Worm (Caenorhabditis elegans) whole organism, L2 larva: Measurements from ENCODE around the gene str-108.

Experiments used
- C34F6.9 ChIP-seq: fragments of 150-350 bp; optimal IDR thresholded peaks from 2 replicates; lab custom pipeline; 2014; ENCODE audit warnings: missing biosample characterization, missing genetic modification characterization
- R02D3.7 ChIP-seq: fragments of 150-350 bp; optimal IDR thresholded peaks from 2 replicates; lab custom pipeline; 2014; ENCODE audit warnings: missing biosample characterization, missing genetic modification characterization
- alr-1 ChIP-seq: fragments of 150-350 bp; optimal IDR thresholded peaks from 2 replicates; lab custom pipeline; 2014; ENCODE audit warnings: missing biosample characterization, missing genetic modification characterization
- aly-2 ChIP-seq: fragments of 150-350 bp; optimal IDR thresholded peaks from 2 replicates; lab custom pipeline; 2014; ENCODE audit warnings: missing biosample characterization, missing genetic modification characterization
- ceh-82 ChIP-seq: fragments of 150-350 bp; optimal IDR thresholded peaks from 2 replicates; lab custom pipeline; 2014; ENCODE audit warnings: missing biosample characterization, missing genetic modification characterization
- crh-2 ChIP-seq: sonication (generic microtip); optimal IDR thresholded peaks from 2 replicates; lab custom pipeline; 2017; ENCODE audit warnings: missing biosample characterization, missing genetic modification characterization
- dmd-4 ChIP-seq: sonication (generic microtip); optimal IDR thresholded peaks from 2 replicates; lab custom pipeline; 2017; ENCODE audit warnings: missing biosample characterization, missing genetic modification characterization
- elt-1 ChIP-seq: fragments of 150-350 bp; optimal IDR thresholded peaks from 2 replicates; lab custom pipeline; 2014; ENCODE audit warnings: missing biosample characterization, missing genetic modification characterization
- fos-1 ChIP-seq: fragments of 150-350 bp; optimal IDR thresholded peaks from 2 replicates; lab custom pipeline; 2014; ENCODE audit warnings: missing biosample characterization, missing genetic modification characterization
- lin-11 ChIP-seq: fragments of 150-350 bp; sonication (generic microtip); optimal IDR thresholded peaks from 2 replicates; lab custom pipeline; 2014; ENCODE audit warnings: missing biosample characterization, missing genetic modification characterization, inconsistent platforms, mixed read lengths
- lin-13 ChIP-seq: fragments of 150-350 bp; optimal IDR thresholded peaks from 2 replicates; lab custom pipeline; 2014; ENCODE audit warnings: missing biosample characterization, missing genetic modification reagents, missing genetic modification characterization
- lin-39 ChIP-seq: fragments of 150-350 bp; optimal IDR thresholded peaks from 2 replicates; lab custom pipeline; 2014; ENCODE audit warnings: missing biosample characterization, missing genetic modification reagents, missing genetic modification characterization
- lsy-2 ChIP-seq, 2 experiments: fragments of 150-350 bp in 1 of 2; sonication (generic microtip) in 1 of 2; optimal IDR thresholded peaks; 2 replicates each; lab custom pipeline; 2014 to 2017; ENCODE audit warnings: missing biosample characterization in 2 of 2, missing genetic modification characterization in 2 of 2
- mab-5 ChIP-seq: fragments of 150-350 bp; optimal IDR thresholded peaks from 2 replicates; lab custom pipeline; 2014; ENCODE audit warnings: missing biosample characterization, missing genetic modification characterization
- mbf-1 ChIP-seq: sonication (generic microtip); optimal IDR thresholded peaks from 2 replicates; lab custom pipeline; 2017; ENCODE audit warnings: missing biosample characterization, missing genetic modification characterization
- mdl-1 ChIP-seq, 2 experiments: fragments of 150-350 bp in 1 of 2; sonication (generic microtip) in 1 of 2; optimal IDR thresholded peaks; 2 replicates each; lab custom pipeline; 2017; ENCODE audit warnings: missing biosample characterization in 2 of 2, missing genetic modification characterization in 2 of 2
- nhr-129 ChIP-seq: fragments of 150-350 bp; optimal IDR thresholded peaks from 2 replicates; lab custom pipeline; 2014; ENCODE audit warnings: missing biosample characterization, missing genetic modification characterization
- nhr-21 ChIP-seq: fragments of 150-350 bp; optimal IDR thresholded peaks from 2 replicates; lab custom pipeline; 2014; ENCODE audit warnings: missing biosample characterization, missing genetic modification characterization
- nhr-23 ChIP-seq: fragments of 150-350 bp; optimal IDR thresholded peaks from 2 replicates; lab custom pipeline; 2014; ENCODE audit warnings: missing biosample characterization, missing genetic modification reagents, missing genetic modification characterization
- nhr-25 ChIP-seq: fragments of 150-350 bp; sonication (generic microtip); optimal IDR thresholded peaks from 3 replicates; lab custom pipeline; 2014; ENCODE audit warnings: missing biosample characterization, missing genetic modification characterization
- nhr-77 ChIP-seq: fragments of 150-350 bp; optimal IDR thresholded peaks from 2 replicates; lab custom pipeline; 2014; ENCODE audit warnings: missing biosample characterization, missing genetic modification characterization
- peb-1 ChIP-seq: fragments of 150-350 bp; optimal IDR thresholded peaks from 2 replicates; lab custom pipeline; 2014; ENCODE audit warnings: missing biosample characterization, missing genetic modification characterization
- sem-4 ChIP-seq: fragments of 150-350 bp; optimal IDR thresholded peaks from 2 replicates; lab custom pipeline; 2014; ENCODE audit warnings: missing biosample characterization, missing genetic modification reagents, missing genetic modification characterization
- skn-1 ChIP-seq: sonication (generic microtip); optimal IDR thresholded peaks from 2 replicates; lab custom pipeline; 2017; ENCODE audit warnings: missing biosample characterization, missing genetic modification characterization
- sma-3 ChIP-seq: sonication (generic microtip); optimal IDR thresholded peaks from 2 replicates; lab custom pipeline; 2016; ENCODE audit warnings: missing genetic modification reagents, missing genetic modification characterization, missing compliant biosample characterization
- unc-39 ChIP-seq: fragments of 150-350 bp; optimal IDR thresholded peaks from 2 replicates; lab custom pipeline; 2014; ENCODE audit warnings: missing biosample characterization, missing genetic modification characterization
- unc-55 ChIP-seq: fragments of 150-350 bp; sonication (generic microtip); optimal IDR thresholded peaks from 3 replicates; lab custom pipeline; 2014; ENCODE audit warnings: missing biosample characterization, missing genetic modification reagents, missing genetic modification characterization
- unc-62 ChIP-seq: fragments of 150-350 bp; optimal IDR thresholded peaks from 2 replicates; lab custom pipeline; 2014; ENCODE audit warnings: missing biosample characterization, missing genetic modification reagents, missing genetic modification characterization
- zag-1 ChIP-seq: fragments of 150-350 bp; optimal IDR thresholded peaks from 2 replicates; lab custom pipeline; 2014; ENCODE audit warnings: missing biosample characterization, missing genetic modification characterization
- ztf-1 ChIP-seq: fragments of 200-800 bp; sonication (Bioruptor generic); conservative IDR thresholded peaks from 2 replicates; pipeline ENCODE4 v1.3.6; 2022; ENCODE audit warnings: missing genetic modification characterization, missing compliant biosample characterization
- ztf-11 ChIP-seq: sonication (generic microtip); optimal IDR thresholded peaks from 2 replicates; lab custom pipeline; 2017; ENCODE audit warnings: missing biosample characterization, missing genetic modification characterization
- ztf-4 ChIP-seq: fragments of 150-350 bp; optimal IDR thresholded peaks from 2 replicates; lab custom pipeline; 2014; ENCODE audit warnings: missing biosample characterization, missing genetic modification characterization

The str-108 gene

DNA sequence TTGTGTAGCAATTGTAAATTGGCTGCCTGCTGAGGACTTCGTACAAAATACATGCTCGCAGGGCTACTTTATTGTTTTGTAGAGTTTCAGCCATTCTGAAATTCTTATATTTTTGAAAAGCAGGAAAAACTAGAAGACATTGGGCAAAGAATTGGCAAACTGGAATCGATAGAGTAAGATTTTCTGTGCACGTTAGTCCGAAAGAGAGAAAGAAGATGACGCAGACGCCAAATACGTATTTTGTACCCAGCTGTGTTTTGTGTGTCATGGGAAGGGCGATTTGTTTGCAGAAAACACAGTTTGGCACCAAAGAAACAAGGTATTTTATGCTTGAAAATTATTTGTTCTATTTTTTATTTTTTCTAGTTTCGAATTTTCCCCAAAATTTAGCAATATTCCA, 38.6 kb upstream of the str-108 start, which contains the start of gene fbxa-143:
TSS of gene fbxa-143 (minus strand) at position 101 of the 400 bp plus-strand sequence.
- TF ChIP-seq unc-55 (GFP tag; lab: Kevin White, UChicago) (no peak), nhr-21 (no peak), elt-1 (no peak), unc-39 (no peak), ceh-82 (no peak), ztf-4 (tag; lab: Kevin White, UChicago) (no peak), mab-5 (tag; lab: Kevin White, UChicago) (no peak), peb-1 (tag; lab: Kevin White, UChicago) (no peak), fos-1 (tag; lab: Kevin White, UChicago) (no peak), sem-4 (tag; lab: Kevin White, UChicago) (no peak), sma-3 (GFP tag; lab: Kevin White, UChicago) (no peak), ztf-1 (no peak), ztf-11 (tag; lab: Kevin White, UChicago) (no peak), lin-11 (tag; lab: Kevin White, UChicago) (no peak)
- TF ChIP-seq, all 48 proteins: peak for 0

- TF ChIP-seq ztf-4 (tag; lab: Kevin White, UChicago) (no peak), fos-1 (tag; lab: Kevin White, UChicago) (peak; percentile 21)
Measured at ce11 chrV:16129116-16129515, 36.9 kb upstream of the str-108 start.

ce11 chrV:16131249-16131648, 34.8 kb upstream of the str-108 start, which contains the start of gene fbxa-142:
Gene fbxa-142 (minus strand): TSS chrV:16131349.
- TF ChIP-seq zag-1 (tag; lab: Kevin White, UChicago) (no peak), lin-13 (GFP tag; lab: Kevin White, UChicago) (no peak), lin-11 (tag; lab: Kevin White, UChicago) (no peak), ztf-11 (tag; lab: Kevin White, UChicago) (no peak), alr-1 (tag; lab: Kevin White, UChicago) (no peak), crh-2 (tag; lab: Kevin White, UChicago) (no peak), aly-2 (tag; lab: Kevin White, UChicago) (no peak), nhr-21 (no peak), nhr-77 (tag; lab: Kevin White, UChicago) (no peak), unc-62 (GFP tag; lab: Kevin White, UChicago) (no peak), lsy-2 (tag; optimal IDR thresholded peaks at IDR 0.05; lab: Kevin White, UChicago) (no peak), dmd-4 (tag; lab: Kevin White, UChicago) (no peak), mab-5 (tag; lab: Kevin White, UChicago) (no peak), nhr-23 (tag; lab: Kevin White, UChicago) (no peak)

DNA sequence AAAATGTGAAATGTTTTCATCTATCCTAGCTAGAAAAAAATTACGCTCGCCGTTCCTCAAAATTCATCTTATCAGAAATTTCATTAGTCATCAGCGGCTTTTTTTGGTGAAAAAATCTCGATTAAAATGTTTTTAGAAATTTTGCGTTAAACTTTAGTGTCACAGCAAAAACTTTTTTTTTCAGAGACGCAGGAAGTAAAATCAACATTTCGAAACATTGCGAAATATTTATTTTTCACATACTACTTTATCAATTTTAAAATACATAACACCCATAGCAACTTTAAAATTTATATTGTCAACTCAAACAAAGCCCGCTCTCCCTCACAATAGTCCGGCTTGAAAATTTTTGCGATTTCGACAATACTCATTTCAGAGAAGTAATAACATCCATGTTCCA, 33.8 kb upstream of the str-108 start:
- TF ChIP-seq nhr-129 (tag; lab: Kevin White, UChicago) (peak; percentile 38), ceh-82 (no peak), skn-1 (tag; lab: Kevin White, UChicago) (no peak)

- TF ChIP-seq crh-2 (tag; lab: Kevin White, UChicago), result no peak
Measured at ce11 chrV:16132705-16133104, 33.3 kb upstream of the str-108 start, which contains the start of gene fbxa-144. Gene fbxa-144 (minus strand): TSS chrV:16132805.

ce11 chrV:16137043-16137442, 29.0 kb upstream of the str-108 start, which contains the start of gene F44G3.7:
Gene F44G3.7 (minus strand): TSS chrV:16137143.
- TF ChIP-seq fos-1 (tag; lab: Kevin White, UChicago) (no peak), dmd-4 (tag; lab: Kevin White, UChicago) (no peak), lin-39 (no peak), lin-13 (GFP tag; lab: Kevin White, UChicago) (no peak), unc-55 (GFP tag; lab: Kevin White, UChicago) (no peak), R02D3.7 (tag; lab: Kevin White, UChicago) (no peak), crh-2 (tag; lab: Kevin White, UChicago) (no peak), mbf-1 (tag; lab: Kevin White, UChicago) (no peak), skn-1 (tag; lab: Kevin White, UChicago) (no peak), lsy-2 (tag; optimal IDR thresholded peaks at IDR 0.05; lab: Kevin White, UChicago) (no peak), elt-1 (no peak), C34F6.9 (tag; lab: Kevin White, UChicago) (no peak), ztf-4 (tag; lab: Kevin White, UChicago) (no peak), lin-11 (tag; lab: Kevin White, UChicago) (no peak), nhr-25 (tag; lab: Kevin White, UChicago) (no peak), mdl-1 (tag; optimal IDR thresholded peaks at IDR 0.05; lab: Kevin White, UChicago) (no peak)
